Fruit fly (Drosophila melanogaster): ENCODE data around the gene CG9705.

Gene CG9705

dm6 chr3L:16796603-16797002 is 16.7 kb downstream of the CG9705 start (continued):
- TF ChIP-seq CG17359 (tag; optimal IDR thresholded peaks at IDR 0.05) (peak; percentile 5), Drgx (GFP tag; IDR thresholded peaks at IDR 0.05) (peak; percentile 64; the same call in 1 of the 2 replicates), CHES-1-like (GFP tag; optimal IDR thresholded peaks at IDR 0.05) (no peak), amos (GFP tag; IDR thresholded peaks at IDR 0.05; ENCODE audit: partially characterized antibody) (no peak), Hr51 (GFP tag; optimal IDR thresholded peaks at IDR 0.05) (no peak), ems (GFP tag; optimal IDR thresholded peaks at IDR 0.05) (no peak), CG2120 (GFP tag; optimal IDR thresholded peaks at IDR 0.05) (peak; percentile 8), CG18764 (GFP tag; optimal IDR thresholded peaks at IDR 0.05) (no peak)

- TF ChIP-seq HLH3B (GFP tag; IDR thresholded peaks at IDR 0.05), result no peak
- no peak for TF ChIP-seq aop (GFP tag; IDR thresholded peaks at IDR 0.05)
- TF ChIP-seq CG32772 (GFP tag; IDR thresholded peaks at IDR 0.05), result no peak
- no peak for TF ChIP-seq CG3847 (GFP tag; IDR thresholded peaks at IDR 0.05)
- no peak for TF ChIP-seq psq (GFP tag; optimal IDR thresholded peaks at IDR 0.05)
- no peak for TF ChIP-seq dmrt99B (tag; optimal IDR thresholded peaks at IDR 0.05)
- TF ChIP-seq CG1603 (tag; optimal IDR thresholded peaks at IDR 0.05), result no peak
- no peak for TF ChIP-seq sim (GFP tag; IDR thresholded peaks at IDR 0.05)
- TF ChIP-seq corto (GFP tag; optimal IDR thresholded peaks at IDR 0.05), result no peak
- TF ChIP-seq CG1233 (GFP tag; optimal IDR thresholded peaks at IDR 0.05), result peak; percentile 11
- no peak for TF ChIP-seq usp (GFP tag; optimal IDR thresholded peaks at IDR 0.05)
- 0 out of 3 replicates have a peak, but pooled peaks have one; percentile 17 for TF ChIP-seq otp (GFP tag; IDR thresholded peaks at IDR 0.05)
- TF ChIP-seq CG11504 (tag; optimal IDR thresholded peaks at IDR 0.05), result no peak
- TF ChIP-seq CG16863 (GFP tag; optimal IDR thresholded peaks at IDR 0.05), result no peak
- TF ChIP-seq pzg (GFP tag; optimal IDR thresholded peaks at IDR 0.05), result no peak
- TF ChIP-seq Chrac-16 (GFP tag; optimal IDR thresholded peaks at IDR 0.05), result no peak
- TF ChIP-seq CG6654 (GFP tag; optimal IDR thresholded peaks at IDR 0.05), result no peak
- TF ChIP-seq wek (GFP tag; optimal IDR thresholded peaks at IDR 0.05), result no peak
- no peak for TF ChIP-seq vfl (GFP tag; optimal IDR thresholded peaks at IDR 0.05)
- TF ChIP-seq Tbp (GFP tag; optimal IDR thresholded peaks at IDR 0.05), result no peak
- no peak for TF ChIP-seq CG6683 (GFP tag; optimal IDR thresholded peaks at IDR 0.05)
- TF ChIP-seq Trl (optimal IDR thresholded peaks at IDR 0.05), result peak; percentile 45 to 46
- TF ChIP-seq Trl (GFP tag; optimal IDR thresholded peaks at IDR 0.05), result no peak
- no peak for TF ChIP-seq wor (GFP tag; IDR thresholded peaks at IDR 0.05)
- no peak for TF ChIP-seq pros (GFP tag; optimal IDR thresholded peaks at IDR 0.05)
- no peak for TF ChIP-seq CG3838 (GFP tag; optimal IDR thresholded peaks at IDR 0.05)
- no peak for TF ChIP-seq ewg (GFP tag; optimal IDR thresholded peaks at IDR 0.05)
- TF ChIP-seq Hr51 (GFP tag; optimal IDR thresholded peaks at IDR 0.05), result no peak
- TF ChIP-seq CG6813 (GFP tag; optimal IDR thresholded peaks at IDR 0.05), result no peak
- TF ChIP-seq TFAM (GFP tag; optimal IDR thresholded peaks at IDR 0.05), result no peak
- no peak; the same call in 1 of the 2 replicates for TF ChIP-seq inv (GFP tag; IDR thresholded peaks at IDR 0.05; ENCODE audit: partially characterized antibody)
- no peak for TF ChIP-seq Hand (GFP tag; optimal IDR thresholded peaks at IDR 0.05)
- no peak for TF ChIP-seq dan (GFP tag; IDR thresholded peaks at IDR 0.05)
- TF ChIP-seq D19A (tag; optimal IDR thresholded peaks at IDR 0.05), result no peak
- peak; percentile 19 for TF ChIP-seq Fer1 (GFP tag; optimal IDR thresholded peaks at IDR 0.05)
- TF ChIP-seq CG3995 (GFP tag; optimal IDR thresholded peaks at IDR 0.05), result no peak
- TF ChIP-seq Asciz (GFP tag; optimal IDR thresholded peaks at IDR 0.05), result peak; percentile 20
- no peak for TF ChIP-seq CG6175 (GFP tag; IDR thresholded peaks at IDR 0.05)
- TF ChIP-seq CG31224 (GFP tag; IDR thresholded peaks at IDR 0.05), result no peak
- no peak for TF ChIP-seq CG17359 (tag; optimal IDR thresholded peaks at IDR 0.05)
- no peak for TF ChIP-seq CG10431 (GFP tag; optimal IDR thresholded peaks at IDR 0.05)
- no peak for TF ChIP-seq gcm2 (GFP tag; optimal IDR thresholded peaks at IDR 0.05)
- peak; percentile 51; the same call in 1 of the 3 replicates for TF ChIP-seq ci (GFP tag; IDR thresholded peaks at IDR 0.05)
- TF ChIP-seq CG16779 (GFP tag; IDR thresholded peaks at IDR 0.05), result no peak
- TF ChIP-seq Myb (GFP tag; optimal IDR thresholded peaks at IDR 0.05), result no peak
Measured at dm6 chr3L:16800026-16800425, 20.1 kb downstream of the CG9705 start.

All from whole organism, embryonic.